Worm (Caenorhabditis elegans) whole organism, midembryonic: ENCODE results near the gene ttr-11.

Experiments
- T22C8.4 ChIP-seq: fragments of 200-800 bp; sonication (Bioruptor generic); IDR thresholded peaks from 2 replicates; pipeline ENCODE4 v1.3.6; 2022; ENCODE audit warnings: missing genetic modification characterization, missing compliant biosample characterization
- cog-1 ChIP-seq: sonication (generic microtip); optimal IDR thresholded peaks from 2 replicates; lab custom pipeline; 2016; ENCODE audit warnings: missing genetic modification characterization, missing compliant biosample characterization
- flt-1 ChIP-seq: fragments of 200-800 bp; sonication (Bioruptor generic); IDR thresholded peaks from 2 replicates; pipeline ENCODE4 v1.3.6; 2022; ENCODE audit warnings: missing genetic modification characterization, missing compliant biosample characterization
- klf-2 ChIP-seq: fragments of 200-800 bp; sonication (Bioruptor generic); conservative IDR thresholded peaks from 2 replicates; pipeline ENCODE4 v1.3.6; 2022; ENCODE audit warnings: missing genetic modification reagents, missing genetic modification characterization, missing compliant biosample characterization
- med-1 ChIP-seq: sonication (generic microtip); optimal IDR thresholded peaks from 2 replicates; lab custom pipeline; 2017; ENCODE audit warnings: missing genetic modification characterization, mild to moderate bottlenecking, missing compliant biosample characterization, antibody characterized with exemption, missing genetic modification reagents; ENCODE audit not compliant: insufficient read depth
- ref-1 ChIP-seq: fragments of 200-800 bp; sonication (Bioruptor generic); conservative IDR thresholded peaks from 2 replicates; pipeline ENCODE4 v1.3.6; 2022; ENCODE audit warnings: missing genetic modification reagents, missing genetic modification characterization, missing compliant biosample characterization
- tab-1 ChIP-seq: fragments of 200-800 bp; sonication (Bioruptor generic); IDR thresholded peaks from 2 replicates; pipeline ENCODE4 v1.3.6; 2022; ENCODE audit warnings: missing genetic modification characterization, missing compliant biosample characterization
- ztf-23 ChIP-seq: fragments of 200-800 bp; sonication (Bioruptor generic); IDR thresholded peaks from 2 replicates; pipeline ENCODE4 v1.3.6; 2022; ENCODE audit warnings: missing genetic modification reagents, missing genetic modification characterization, missing compliant biosample characterization
- ztf-29 ChIP-seq: fragments of 200-800 bp; sonication (Bioruptor generic); IDR thresholded peaks from 2 replicates; pipeline ENCODE4 v1.3.6; 2022; ENCODE audit warnings: missing genetic modification reagents, missing genetic modification characterization, missing compliant biosample characterization

The ttr-11 gene

ce11 chrV:20608688-20609087, 5.6 kb downstream of the ttr-11 start, which contains the start of gene ttr-12:
Gene ttr-12, minus strand, starts transcription at chrV:20608788.
- TF ChIP-seq ztf-23 (no peak), med-1 (GFP tag; lab: Kevin White, UChicago) (no peak), cog-1 (tag; lab: Kevin White, UChicago) (no peak), flt-1 (GFP tag; lab: Robert Waterston, UW) (no peak), tab-1 (no peak), ref-1 (GFP tag; lab: Robert Waterston, UW) (no peak), ztf-29 (GFP tag; lab: Robert Waterston, UW) (no peak), T22C8.4 (GFP tag; lab: Robert Waterston, UW) (no peak), klf-2 (GFP tag; lab: Robert Waterston, UW) (no peak)

DNA sequence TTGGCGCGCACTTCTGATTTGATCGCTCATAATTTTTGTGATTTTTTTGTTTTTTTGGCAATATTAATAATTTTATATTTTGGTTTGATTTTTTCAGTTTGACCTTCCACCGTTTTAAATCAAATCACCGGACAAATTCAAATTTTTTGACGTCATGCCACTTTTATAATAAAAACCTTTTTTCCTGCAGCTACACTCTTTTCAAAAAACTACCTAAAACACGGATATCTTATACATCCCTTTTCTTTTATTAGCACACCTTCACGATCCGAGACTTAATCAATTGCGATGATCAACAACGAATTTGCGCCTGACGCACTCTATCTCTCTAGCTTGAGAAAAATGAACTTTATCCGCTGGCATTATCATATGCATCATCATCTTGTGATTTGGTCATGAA, 6.4 kb downstream of the ttr-11 start, which contains the start of gene grd-2:
TSS of gene grd-2 (plus strand) at position 301 of the 400 bp plus-strand sequence.
- TF ChIP-seq T22C8.4 (GFP tag; lab: Robert Waterston, UW), result no peak
- no peak for TF ChIP-seq tab-1
- no peak for TF ChIP-seq cog-1 (tag; lab: Kevin White, UChicago)
- no peak for TF ChIP-seq ztf-29 (GFP tag; lab: Robert Waterston, UW)
- TF ChIP-seq ref-1 (GFP tag; lab: Robert Waterston, UW), result no peak

DNA sequence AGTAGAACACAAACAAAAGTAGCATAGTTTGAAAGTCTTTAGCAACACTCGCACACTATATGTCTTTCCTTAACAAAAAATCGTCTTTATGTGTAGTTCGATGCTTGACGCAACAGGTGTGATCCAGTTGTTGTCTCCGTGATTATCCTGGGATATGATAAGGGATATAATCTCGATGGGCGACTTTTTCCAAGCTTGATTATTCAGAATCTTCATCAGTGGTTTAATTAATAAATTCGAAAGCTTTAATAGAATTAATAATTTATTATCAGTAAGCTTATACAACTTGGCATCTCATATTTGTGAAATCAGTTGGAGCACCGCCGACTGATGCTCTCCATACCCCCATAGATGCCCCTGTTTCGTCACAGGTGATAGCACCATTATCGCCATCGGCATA, 15.5 kb downstream of the ttr-11 start, which contains the start of gene F46B3.7:
TSS of gene F46B3.7 (minus strand) at position 101 of the 400 bp plus-strand sequence.
- TF ChIP-seq ref-1 (GFP tag; lab: Robert Waterston, UW) (no peak), tab-1 (no peak), T22C8.4 (GFP tag; lab: Robert Waterston, UW) (no peak), ztf-29 (GFP tag; lab: Robert Waterston, UW) (no peak), flt-1 (GFP tag; lab: Robert Waterston, UW) (no peak), ztf-23 (no peak), klf-2 (GFP tag; lab: Robert Waterston, UW) (no peak)

DNA sequence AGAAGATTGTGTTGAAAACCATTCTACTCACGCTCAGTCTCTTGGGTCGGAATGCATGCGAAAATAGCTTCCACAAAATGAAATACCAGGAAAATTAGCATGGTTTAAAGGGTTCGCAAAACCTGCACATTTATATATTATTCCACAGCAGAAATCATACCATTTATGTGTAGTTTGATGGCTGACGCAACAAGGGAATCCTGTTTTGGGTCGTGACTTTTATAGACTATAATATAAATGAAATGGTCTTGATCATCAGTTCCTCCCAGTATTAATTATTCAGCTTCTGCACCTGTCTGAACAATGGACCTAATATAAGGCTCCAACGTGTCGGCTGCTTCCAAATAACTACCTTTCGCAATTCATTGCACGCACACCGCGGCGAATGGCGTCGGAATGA, 19.9 kb downstream of the ttr-11 start, which contains the start of gene F46B3.8:
TSS of gene F46B3.8 (minus strand) at position 101 of the 400 bp plus-strand sequence.
- TF ChIP-seq flt-1 (GFP tag; lab: Robert Waterston, UW) (no peak), tab-1 (no peak), ztf-29 (GFP tag; lab: Robert Waterston, UW) (no peak), T22C8.4 (GFP tag; lab: Robert Waterston, UW) (no peak), klf-2 (GFP tag; lab: Robert Waterston, UW) (no peak), ztf-23 (no peak), cog-1 (tag; lab: Kevin White, UChicago) (no peak), med-1 (GFP tag; lab: Kevin White, UChicago) (no peak), ref-1 (GFP tag; lab: Robert Waterston, UW) (no peak)

DNA sequence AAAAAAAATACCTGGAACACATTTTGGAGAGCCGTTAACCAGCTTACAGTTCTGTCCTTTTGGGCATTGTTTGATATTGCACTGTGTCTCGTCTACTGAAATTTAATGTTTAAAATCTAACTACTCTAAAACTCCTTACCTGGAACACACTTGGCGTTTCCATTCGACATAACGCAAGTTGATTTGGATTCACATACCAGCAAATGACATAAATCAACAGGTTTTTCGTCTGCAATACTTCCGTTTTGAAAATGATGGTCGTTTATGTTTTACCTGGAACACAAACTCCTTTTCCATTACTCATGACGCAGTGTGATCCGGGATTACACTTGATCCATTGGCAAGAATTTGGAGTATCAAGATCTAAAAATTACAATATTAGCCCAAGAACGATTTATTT, 22.1 kb downstream of the ttr-11 start:
- TF ChIP-seq T22C8.4 (GFP tag; lab: Robert Waterston, UW) (no peak), flt-1 (GFP tag; lab: Robert Waterston, UW) (no peak), klf-2 (GFP tag; lab: Robert Waterston, UW) (no peak), ref-1 (GFP tag; lab: Robert Waterston, UW) (no peak), ztf-23 (no peak), cog-1 (tag; lab: Kevin White, UChicago) (no peak), tab-1 (no peak), ztf-29 (GFP tag; lab: Robert Waterston, UW) (no peak), med-1 (GFP tag; lab: Kevin White, UChicago) (no peak)

DNA sequence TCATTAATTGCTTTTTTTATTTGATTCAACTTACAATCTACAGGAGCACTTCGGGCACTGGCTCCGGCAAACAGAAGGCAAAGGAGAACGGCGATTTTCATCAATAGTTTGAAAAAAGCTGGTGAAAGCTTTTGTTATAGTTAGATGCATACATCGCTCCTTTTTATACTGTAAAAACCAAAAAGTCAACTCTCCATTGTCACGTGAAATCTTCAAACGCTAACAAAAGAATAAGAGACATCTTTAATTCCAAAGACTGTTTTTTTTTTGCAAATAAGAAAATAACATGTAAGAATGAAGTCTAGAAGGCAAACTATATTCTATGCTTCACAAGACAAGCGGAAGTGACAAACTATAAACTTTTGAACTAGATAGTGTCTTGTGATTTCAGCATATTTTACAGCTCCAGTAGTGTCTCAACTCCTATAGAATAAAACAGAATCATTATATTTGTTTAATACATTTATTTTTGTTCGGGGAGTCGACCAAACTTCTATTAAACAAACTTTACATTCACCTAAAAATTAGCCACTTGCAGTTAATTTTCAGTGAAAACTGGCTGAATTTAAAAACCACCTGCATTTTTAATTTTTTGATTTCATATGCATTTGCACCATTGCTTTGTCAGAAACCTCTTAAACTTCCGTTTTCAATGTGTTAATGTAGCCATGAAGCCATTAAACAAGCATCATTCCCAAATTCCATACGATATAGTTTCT, 23.1 kb downstream of the ttr-11 start, which contains the start of the genes F46B3.9 and srz-18:
TSS of gene F46B3.9 (minus strand) at position 101 of the 719 bp plus-strand sequence.
TSS of gene srz-18 (plus strand) at position 669 of the 719 bp plus-strand sequence.
- no peak for TF ChIP-seq ref-1 (GFP tag; lab: Robert Waterston, UW)
- TF ChIP-seq T22C8.4 (GFP tag; lab: Robert Waterston, UW), result no peak
- TF ChIP-seq tab-1, result no peak
- TF ChIP-seq flt-1 (GFP tag; lab: Robert Waterston, UW), result no peak
- no peak for TF ChIP-seq ztf-29 (GFP tag; lab: Robert Waterston, UW)
- TF ChIP-seq klf-2 (GFP tag; lab: Robert Waterston, UW), result no peak
- no peak for TF ChIP-seq med-1 (GFP tag; lab: Kevin White, UChicago)
- TF ChIP-seq cog-1 (tag; lab: Kevin White, UChicago), result no peak
- TF ChIP-seq ztf-23, result no peak

DNA sequence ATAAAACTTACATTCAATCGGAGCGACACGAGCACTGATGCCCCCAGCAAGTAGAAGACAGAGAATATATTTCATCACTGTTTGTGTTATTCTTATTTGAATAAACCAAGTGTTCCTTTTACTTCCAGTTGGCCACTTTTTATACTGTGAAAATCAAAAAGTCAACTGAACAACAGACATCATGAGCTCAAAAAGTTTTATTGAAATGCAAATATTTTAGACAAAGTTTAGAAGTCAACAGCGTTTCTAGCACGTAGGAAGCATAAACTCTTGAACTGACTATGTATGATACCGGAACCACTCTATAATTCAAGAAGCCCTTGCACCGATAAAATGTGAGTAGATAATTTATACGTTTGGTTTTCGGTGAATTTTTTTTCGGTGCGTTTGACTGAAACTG, 28.1 kb downstream of the ttr-11 start, which contains the start of gene F46B3.14:
TSS of gene F46B3.14 (minus strand) at position 101 of the 400 bp plus-strand sequence.
- TF ChIP-seq T22C8.4 (GFP tag; lab: Robert Waterston, UW) (no peak), klf-2 (GFP tag; lab: Robert Waterston, UW) (no peak), ztf-23 (no peak), flt-1 (GFP tag; lab: Robert Waterston, UW) (no peak), ref-1 (GFP tag; lab: Robert Waterston, UW) (no peak), cog-1 (tag; lab: Kevin White, UChicago) (no peak), ztf-29 (GFP tag; lab: Robert Waterston, UW) (no peak), med-1 (GFP tag; lab: Kevin White, UChicago) (no peak), tab-1 (no peak)

- TF ChIP-seq med-1 (GFP tag; lab: Kevin White, UChicago), result no peak
Observed at ce11 chrV:20633619-20634018, 30.5 kb downstream of the ttr-11 start, which contains the start of gene F46B3.15. Gene F46B3.15, minus strand, starts transcription at chrV:20633719.

- TF ChIP-seq flt-1 (GFP tag; lab: Robert Waterston, UW), result no peak
- TF ChIP-seq ztf-29 (GFP tag; lab: Robert Waterston, UW), result no peak
- TF ChIP-seq cog-1 (tag; lab: Kevin White, UChicago), result no peak
- no peak for TF ChIP-seq tab-1
- no peak for TF ChIP-seq T22C8.4 (GFP tag; lab: Robert Waterston, UW)
- no peak for TF ChIP-seq klf-2 (GFP tag; lab: Robert Waterston, UW)
- TF ChIP-seq ztf-23, result no peak
- no peak for TF ChIP-seq ref-1 (GFP tag; lab: Robert Waterston, UW)
- no peak for TF ChIP-seq med-1 (GFP tag; lab: Kevin White, UChicago)
Observed at ce11 chrV:20634330-20634729, 31.2 kb downstream of the ttr-11 start, which contains the start of gene F46B3.16. Gene F46B3.16, plus strand, starts transcription at chrV:20634630.
